Worm (Caenorhabditis elegans): ENCODE results near the gene nhr-72.

Gene nhr-72

DNA sequence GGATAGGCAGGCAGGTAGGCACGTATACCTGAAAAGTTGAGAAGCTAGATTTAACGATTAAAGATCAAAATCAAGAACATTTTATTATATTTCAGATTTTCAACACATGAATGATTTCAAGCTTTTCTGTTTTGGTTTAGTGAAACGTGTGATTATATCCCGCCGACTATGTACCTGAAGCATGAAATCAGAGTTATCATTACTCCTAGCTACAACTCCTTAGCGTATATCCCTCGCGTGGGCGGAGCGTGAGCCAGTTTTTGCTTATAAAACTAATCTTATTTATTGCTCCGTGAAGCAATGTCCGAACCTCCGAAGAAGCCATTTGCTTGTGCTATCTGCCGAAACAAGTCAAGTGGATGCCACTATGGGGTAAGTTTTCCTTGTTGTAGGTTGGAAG is 29.4 kb upstream of the nhr-72 start, which contains the start of gene nhr-166:
nhr-166 (plus strand) TSS at position 301 of the 400 bp plus-strand sequence.
- no peak for TF ChIP-seq peb-1 (tag; optimal IDR thresholded peaks at IDR 0.05)
- TF ChIP-seq ceh-82 (tag; optimal IDR thresholded peaks at IDR 0.05), result no peak
- no peak for TF ChIP-seq ztf-4 (tag; optimal IDR thresholded peaks at IDR 0.05)
- TF ChIP-seq nhr-10 (tag; optimal IDR thresholded peaks at IDR 0.05), result no peak
- no peak for TF ChIP-seq lin-11 (tag; optimal IDR thresholded peaks at IDR 0.05)
- no peak for TF ChIP-seq crh-2 (tag; optimal IDR thresholded peaks at IDR 0.05)

ce11 chrII:3878330-3878729 is 27.8 kb upstream of the nhr-72 start, which contains the start of gene srh-250:
Gene srh-250, plus strand, starts transcription at chrII:3878630.
- TF ChIP-seq ZK546.5 (tag; optimal IDR thresholded peaks at IDR 0.05) (no peak), lin-39 (tag; optimal IDR thresholded peaks at IDR 0.05) (no peak), crh-2 (tag; optimal IDR thresholded peaks at IDR 0.05) (no peak), skn-1 (tag; optimal IDR thresholded peaks at IDR 0.05) (no peak), nhr-12 (tag; optimal IDR thresholded peaks at IDR 0.05) (no peak), C34F6.9 (tag; optimal IDR thresholded peaks at IDR 0.05) (no peak), lin-11 (tag; optimal IDR thresholded peaks at IDR 0.05) (no peak), ztf-1 (GFP tag; conservative IDR thresholded peaks at IDR 0.05) (no peak), ceh-16 (tag; optimal IDR thresholded peaks at IDR 0.05) (no peak), aly-2 (tag; optimal IDR thresholded peaks at IDR 0.05) (no peak)

- TF ChIP-seq mab-5 (tag; optimal IDR thresholded peaks at IDR 0.05), result no peak
- TF ChIP-seq nhr-6 (tag; optimal IDR thresholded peaks at IDR 0.05), result no peak
- TF ChIP-seq ceh-16 (tag; optimal IDR thresholded peaks at IDR 0.05), result no peak
These were observed 27.3 kb upstream of the nhr-72 start, which contains the start of gene sdz-7 for ce11 chrII:3877874-3878273. Gene sdz-7, minus strand, starts transcription at chrII:3877974.

DNA sequence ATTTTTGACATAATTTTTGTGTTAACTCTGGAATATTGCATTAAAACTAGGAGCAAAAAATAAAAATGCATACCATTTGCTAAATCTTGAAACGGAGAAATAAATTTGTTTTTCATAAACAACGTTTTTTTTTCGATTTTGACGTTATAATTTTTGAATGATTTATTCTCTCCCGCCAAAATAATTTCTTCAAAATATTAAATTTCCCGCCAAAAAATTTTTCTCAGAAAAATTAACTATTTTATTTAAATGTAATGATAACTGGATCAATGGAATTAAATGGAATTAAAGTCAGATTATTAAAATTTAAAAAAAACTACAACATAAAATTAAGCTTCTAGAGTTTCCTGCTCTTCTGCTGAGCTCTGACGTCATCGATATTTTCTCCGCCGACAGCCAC is 26.6 kb upstream of the nhr-72 start, which contains the start of gene nep-3:
nep-3 (minus strand) TSS at position 101 of the 400 bp plus-strand sequence.
- TF ChIP-seq nhr-21 (tag; optimal IDR thresholded peaks at IDR 0.05), result no peak
- no peak for TF ChIP-seq nhr-25 (tag; optimal IDR thresholded peaks at IDR 0.05)
- TF ChIP-seq ztf-4 (tag; optimal IDR thresholded peaks at IDR 0.05), result no peak
- no peak for TF ChIP-seq nhr-129 (tag; optimal IDR thresholded peaks at IDR 0.05)

DNA sequence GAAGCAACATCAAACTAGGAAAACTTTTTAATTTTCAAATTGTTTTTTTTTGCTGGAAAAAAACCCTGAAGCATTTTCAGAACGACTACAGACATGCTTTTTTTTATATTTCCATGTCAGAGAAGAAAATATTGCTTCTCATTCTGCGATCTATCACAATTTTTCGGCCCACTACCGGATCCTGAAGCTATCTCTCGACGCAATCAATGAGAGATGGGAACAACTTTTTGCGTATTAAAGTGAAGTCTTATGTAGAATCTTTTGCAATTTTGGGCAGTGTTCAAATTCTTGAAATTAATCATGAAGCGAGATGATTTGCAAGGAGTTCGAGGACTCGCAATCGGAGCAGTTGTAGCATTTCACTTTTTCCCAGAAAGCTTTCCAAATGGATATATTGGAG is 19.0 kb upstream of the nhr-72 start, which contains the start of gene oac-10:
oac-10 (plus strand) TSS at position 301 of the 400 bp plus-strand sequence.
- TF ChIP-seq blmp-1 (tag; optimal IDR thresholded peaks at IDR 0.05; ENCODE audit: insufficient read depth), result no peak

DNA sequence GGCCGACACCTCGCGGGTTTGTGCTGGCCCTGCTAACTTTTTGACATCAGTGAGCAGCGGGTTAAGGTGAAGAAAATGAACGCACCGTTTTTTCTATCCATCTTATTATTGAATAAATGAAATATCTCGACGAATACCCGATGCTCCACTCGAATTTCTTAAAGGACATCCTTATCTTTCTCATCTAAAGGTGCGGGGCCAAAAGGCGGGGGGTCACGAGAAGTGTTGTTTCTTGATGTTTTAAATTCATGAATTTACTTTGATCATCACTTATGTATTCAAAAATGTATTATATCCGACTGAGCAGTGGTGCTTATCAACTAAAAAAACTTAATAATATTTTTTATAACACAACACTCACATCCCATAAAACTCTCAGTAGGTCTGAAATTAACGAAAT is 14.1 kb upstream of the nhr-72 start, which contains the start of gene nhr-261:
nhr-261 (minus strand) TSS at position 101 of the 400 bp plus-strand sequence.
- TF ChIP-seq mbf-1 (tag; optimal IDR thresholded peaks at IDR 0.05) (no peak), ceh-82 (tag; optimal IDR thresholded peaks at IDR 0.05) (no peak), egl-27 (tag; optimal IDR thresholded peaks at IDR 0.05) (no peak), F13H6.1 (tag; optimal IDR thresholded peaks at IDR 0.05) (no peak), ztf-1 (GFP tag; conservative IDR thresholded peaks at IDR 0.05) (no peak), nhr-77 (tag; optimal IDR thresholded peaks at IDR 0.05) (no peak)

DNA sequence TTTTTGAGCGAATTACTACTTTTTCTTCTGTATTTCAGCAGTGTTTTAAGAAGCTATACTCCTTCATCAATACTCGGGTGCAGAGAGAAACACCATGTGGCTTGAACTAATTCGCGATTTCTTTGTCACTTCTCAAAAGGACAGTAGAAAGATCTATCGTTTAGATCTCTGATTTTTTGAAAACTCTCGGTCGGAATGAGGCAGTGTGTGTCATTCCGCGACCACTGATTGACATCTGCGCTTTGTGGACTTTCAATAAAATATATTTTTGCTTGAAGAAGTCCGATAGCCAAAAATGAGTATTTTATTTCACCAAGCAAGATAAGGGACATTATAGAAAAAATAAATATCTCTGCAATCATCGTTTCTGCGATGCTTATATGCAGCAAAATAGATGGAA is 11.5 kb upstream of the nhr-72 start:
- TF ChIP-seq mab-5 (tag; optimal IDR thresholded peaks at IDR 0.05) (no peak), elt-1 (tag; optimal IDR thresholded peaks at IDR 0.05) (peak; percentile 76), sma-9 (GFP tag; optimal IDR thresholded peaks at IDR 0.05) (no peak), sma-9 (tag; optimal IDR thresholded peaks at IDR 0.05) (no peak), snpc-4 (tag; optimal IDR thresholded peaks at IDR 0.05) (no peak), lsy-2 (tag; optimal IDR thresholded peaks at IDR 0.05) (no peak)

DNA sequence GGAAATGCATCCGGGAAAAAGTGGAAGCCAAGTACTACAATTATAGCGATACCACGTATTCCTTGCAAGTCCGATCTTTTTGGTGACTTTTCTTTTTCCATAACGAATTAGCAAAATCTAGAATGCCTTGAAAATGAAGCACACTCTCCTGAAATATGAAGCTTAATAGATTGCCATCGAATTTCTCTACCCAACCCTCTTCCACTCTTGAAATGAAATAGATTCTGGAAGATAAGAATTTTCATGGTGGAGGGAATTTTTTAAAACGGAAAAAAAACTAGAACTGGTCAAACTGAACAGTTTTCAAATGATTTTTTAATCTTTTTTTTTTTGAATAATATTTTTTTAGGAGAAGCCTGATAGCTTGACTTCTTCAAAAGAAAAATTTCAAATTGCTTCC is 10.3 kb upstream of the nhr-72 start, which contains the start of gene oac-11:
oac-11 (minus strand) TSS at position 101 of the 400 bp plus-strand sequence.
- TF ChIP-seq ceh-82 (tag; optimal IDR thresholded peaks at IDR 0.05) (no peak), unc-62 (GFP tag; optimal IDR thresholded peaks at IDR 0.05) (no peak), lsy-2 (tag; optimal IDR thresholded peaks at IDR 0.05) (no peak), nhr-10 (tag; optimal IDR thresholded peaks at IDR 0.05) (no peak), nhr-77 (tag; optimal IDR thresholded peaks at IDR 0.05) (no peak), nhr-6 (tag; optimal IDR thresholded peaks at IDR 0.05) (no peak), ztf-1 (GFP tag; conservative IDR thresholded peaks at IDR 0.05) (no peak), nhr-25 (tag; optimal IDR thresholded peaks at IDR 0.05) (no peak), ztf-11 (tag; optimal IDR thresholded peaks at IDR 0.05) (no peak), peb-1 (tag; optimal IDR thresholded peaks at IDR 0.05) (no peak), ztf-4 (tag; optimal IDR thresholded peaks at IDR 0.05) (no peak)
